Fruit fly (Drosophila melanogaster) whole organism, prepupa: ENCODE measurements around the gene Rrp5.

ENCODE experiments used
- Blimp-1 ChIP-seq: fragments of 200-800 bp; sonication (Bioruptor generic); optimal IDR thresholded peaks from 3 replicates; lab custom pipeline; 2017; ENCODE audit warnings: missing biosample characterization, missing genetic modification characterization, mild to moderate bottlenecking, moderate library complexity, missing genetic modification reagents
- Ets96B ChIP-seq: fragments of 200-800 bp; optimal IDR thresholded peaks from 2 replicates; lab custom pipeline; 2019; ENCODE audit warnings: missing biosample characterization, mild to moderate bottlenecking, missing genetic modification characterization, moderate library complexity
- OdsH ChIP-seq: fragments of 200-800 bp; sonication (Bioruptor generic); optimal IDR thresholded peaks from 3 replicates; lab custom pipeline; 2016; ENCODE audit warnings: missing biosample characterization, missing genetic modification characterization
- Sox14 ChIP-seq: fragments of 200-800 bp; sonication (Bioruptor generic); optimal IDR thresholded peaks from 3 replicates; lab custom pipeline; 2016; ENCODE audit warnings: missing biosample characterization, missing genetic modification characterization
- lz ChIP-seq: fragments of 200-800 bp; sonication (Bioruptor generic); optimal IDR thresholded peaks from 3 replicates; lab custom pipeline; 2016; ENCODE audit warnings: missing biosample characterization, missing genetic modification characterization

dm6 chr3R:24285423-24285822 is 47.7 kb downstream of the Rrp5 start:
- TF ChIP-seq Blimp-1 (GFP tag; lab: Kevin White, UChicago) (no peak), lz (GFP tag; lab: Kevin White, UChicago) (no peak), Ets96B (tag; lab: Kevin White, UChicago) (no peak), OdsH (GFP tag; lab: Kevin White, UChicago) (no peak), Sox14 (GFP tag; lab: Kevin White, UChicago) (no peak)
